Worm (Caenorhabditis elegans) whole organism, dauer: ENCODE measurements around the gene W05H5.1.
"Not testable (repeated sequence)": the region's sequence is repeated elsewhere in the genome, so short reads cannot be mapped to it uniquely, and the experiment has no call there.

Experiments used
- unc-62 ChIP-seq: sonication (generic microtip); optimal IDR thresholded peaks from 2 replicates; lab custom pipeline; 2017; ENCODE audit warnings: missing biosample characterization, missing genetic modification reagents, missing genetic modification characterization

W05H5.1 gene

DNA sequence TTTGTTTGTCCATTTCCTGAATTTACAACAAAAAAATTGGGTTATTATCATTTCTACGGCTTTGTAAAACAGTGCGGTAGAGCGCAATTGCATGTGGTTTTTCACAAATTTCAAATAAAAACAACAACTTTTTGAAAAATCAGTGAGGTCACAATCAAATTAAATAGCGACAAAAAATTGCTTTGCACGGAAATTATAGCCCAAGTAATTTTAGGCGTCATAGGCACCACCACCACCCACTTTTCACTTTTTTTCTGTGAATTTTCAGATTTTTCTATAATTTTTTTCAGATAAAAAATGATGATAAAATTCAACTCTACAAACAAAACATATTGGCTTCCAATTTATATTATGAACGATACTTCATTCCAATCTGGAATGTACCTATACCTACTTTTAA, 12.7 kb upstream of the W05H5.1 start, which contains the start of gene sre-38:
TSS of gene sre-38 (plus strand) at position 301 of the 400 bp plus-strand sequence.
- TF ChIP-seq unc-62 (GFP tag; lab: Kevin White, UChicago), result no peak

ce11 chrII:12456633-12457032, 12.1 kb upstream of the W05H5.1 start, which contains the start of gene sre-32:
TSS of gene sre-32 (minus strand) at chrII:12456733.
- no peak for TF ChIP-seq unc-62 (GFP tag; lab: Kevin White, UChicago)

ce11 chrII:12452754-12453352, 8.3 kb upstream of the W05H5.1 start, which contains the start of the genes sre-35 and sre-33:
TSS of gene sre-35 (minus strand) at chrII:12452854.
TSS of gene sre-33 (plus strand) at chrII:12453302.
- TF ChIP-seq unc-62 (GFP tag; lab: Kevin White, UChicago), result no peak

- no peak for TF ChIP-seq unc-62 (GFP tag; lab: Kevin White, UChicago)
These were observed 5.3 kb upstream of the W05H5.1 start, which contains the start of gene sre-34 for ce11 chrII:12449849-12450248. TSS of gene sre-34 (plus strand) at chrII:12450149.

DNA sequence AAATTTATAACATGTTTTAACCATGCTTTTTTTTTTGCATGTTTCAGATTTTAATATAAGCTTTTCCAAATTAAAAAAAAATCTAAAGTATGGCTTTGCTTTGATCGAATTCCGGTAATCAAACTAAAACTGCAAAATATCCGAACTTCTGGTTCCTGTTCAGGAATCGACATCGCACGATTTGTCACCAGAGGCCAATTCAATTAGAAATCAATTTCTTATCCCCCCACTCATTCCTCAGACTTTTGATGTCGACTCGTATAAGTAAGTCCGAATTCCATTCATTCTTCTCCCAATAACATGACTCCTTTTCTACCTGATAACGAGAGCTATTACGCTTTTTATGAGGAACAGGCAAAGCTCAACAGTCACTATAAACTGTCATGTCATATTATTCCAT, 3.7 kb upstream of the W05H5.1 start, which contains the start of gene srh-27:
TSS of gene srh-27 (plus strand) at position 301 of the 400 bp plus-strand sequence.
- TF ChIP-seq unc-62 (GFP tag; lab: Kevin White, UChicago), result no peak

- not testable (repeated sequence) for TF ChIP-seq unc-62 (GFP tag; lab: Kevin White, UChicago)
These were observed 3.4 kb downstream of the W05H5.1 start, which contains the start of gene Y57A10C.10 for ce11 chrII:12441164-12441563. TSS of gene Y57A10C.10 (minus strand) at chrII:12441264.

DNA sequence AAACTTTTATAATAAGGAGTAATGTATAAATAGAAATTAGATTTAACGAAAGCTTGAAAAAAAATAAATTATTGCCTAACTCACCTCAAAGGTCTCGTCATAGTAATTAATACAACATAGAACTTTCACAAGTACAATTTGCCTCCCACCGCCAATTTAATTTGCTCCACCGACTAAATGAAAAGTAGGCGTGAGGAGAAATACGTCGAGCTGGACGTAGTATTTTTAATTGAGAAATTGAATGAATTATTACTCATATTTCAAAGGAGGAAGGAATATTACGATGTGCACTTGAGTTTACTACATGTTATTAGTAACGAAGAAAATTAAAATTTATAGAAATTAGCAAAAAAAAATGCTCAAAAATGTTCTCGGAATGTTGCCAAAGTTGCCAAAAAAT, 6.1 kb downstream of the W05H5.1 start, which contains the start of gene Y57A10C.9:
TSS of gene Y57A10C.9 (minus strand) at position 101 of the 400 bp plus-strand sequence.
- TF ChIP-seq unc-62 (GFP tag; lab: Kevin White, UChicago), result no peak

ce11 chrII:12436717-12437116, 7.9 kb downstream of the W05H5.1 start:
- TF ChIP-seq unc-62 (GFP tag; lab: Kevin White, UChicago), result no peak

ce11 chrII:12435202-12435872, 9.2 kb downstream of the W05H5.1 start:
- no peak for TF ChIP-seq unc-62 (GFP tag; lab: Kevin White, UChicago)

- TF ChIP-seq unc-62 (GFP tag; lab: Kevin White, UChicago), result no peak
These were observed 12.2 kb downstream of the W05H5.1 start, which contains the start of gene dct-12 for ce11 chrII:12432356-12432755. TSS of gene dct-12 (minus strand) at chrII:12432456.

DNA sequence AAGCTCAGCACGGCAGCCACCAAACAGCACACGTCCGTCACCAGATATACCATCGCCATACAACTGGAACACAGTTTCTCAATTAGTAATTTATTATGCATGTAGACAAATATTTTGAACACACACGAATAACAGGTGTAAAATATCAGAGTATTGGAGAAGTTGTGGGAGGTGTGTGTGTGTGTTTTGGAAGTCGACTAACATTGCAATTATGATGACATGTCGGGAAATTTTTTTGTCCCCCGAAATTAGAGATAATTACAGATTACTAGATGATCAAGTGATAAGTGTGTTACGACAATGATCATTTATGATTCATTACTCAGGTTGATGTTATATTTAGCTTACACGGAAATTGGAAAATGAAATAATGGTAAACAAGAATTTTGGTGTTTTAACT, 14.8 kb downstream of the W05H5.1 start, which contains the start of gene Y57A10C.8:
TSS of gene Y57A10C.8 (minus strand) at position 101 of the 400 bp plus-strand sequence.
- no peak for TF ChIP-seq unc-62 (GFP tag; lab: Kevin White, UChicago)

DNA sequence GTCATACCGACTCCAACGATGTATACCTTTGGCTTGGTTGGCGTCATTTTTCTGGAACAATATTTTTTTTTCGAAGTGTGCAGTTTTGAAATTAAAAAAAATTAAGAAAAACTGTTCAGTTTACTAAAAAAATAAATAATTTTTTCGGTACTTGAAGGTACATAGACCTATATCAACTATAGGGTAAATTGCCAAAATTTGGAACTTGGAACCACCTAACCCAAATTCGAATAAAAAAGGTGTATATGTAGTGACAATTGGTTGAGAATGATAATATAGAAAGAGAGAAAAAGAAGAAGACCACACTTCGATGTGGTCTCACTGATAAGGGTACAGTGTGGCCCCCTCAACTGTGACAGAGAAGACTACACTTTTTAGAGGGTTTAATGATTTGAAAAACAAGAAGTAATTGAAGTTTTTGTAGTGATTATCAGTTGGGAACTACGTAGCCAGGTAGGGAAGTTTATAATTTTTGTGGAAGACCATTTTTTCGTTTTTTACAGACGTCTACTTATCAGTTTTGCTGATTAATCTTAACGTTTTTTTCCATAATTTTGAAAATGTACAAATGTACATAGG, 18.8 kb downstream of the W05H5.1 start, which contains the start of gene daf-22:
TSS of gene daf-22 (minus strand) at position 51 of the 579 bp plus-strand sequence.
- no peak for TF ChIP-seq unc-62 (GFP tag; lab: Kevin White, UChicago)

- TF ChIP-seq unc-62 (GFP tag; lab: Kevin White, UChicago), result no peak
These were observed 24.1 kb downstream of the W05H5.1 start, which contains the start of gene sre-26 for ce11 chrII:12420486-12420885. TSS of gene sre-26 (minus strand) at chrII:12420586.

- no peak for TF ChIP-seq unc-62 (GFP tag; lab: Kevin White, UChicago)
These were observed 26.6 kb downstream of the W05H5.1 start for ce11 chrII:12417996-12418395.

- TF ChIP-seq unc-62 (GFP tag; lab: Kevin White, UChicago), result no peak
These were observed 27.1 kb downstream of the W05H5.1 start, which contains the start of gene sre-27 for ce11 chrII:12417514-12417913. TSS of gene sre-27 (minus strand) at chrII:12417614.
